Fruit fly (Drosophila melanogaster): ENCODE data around the gene tHMG2.

Gene tHMG2

DNA sequence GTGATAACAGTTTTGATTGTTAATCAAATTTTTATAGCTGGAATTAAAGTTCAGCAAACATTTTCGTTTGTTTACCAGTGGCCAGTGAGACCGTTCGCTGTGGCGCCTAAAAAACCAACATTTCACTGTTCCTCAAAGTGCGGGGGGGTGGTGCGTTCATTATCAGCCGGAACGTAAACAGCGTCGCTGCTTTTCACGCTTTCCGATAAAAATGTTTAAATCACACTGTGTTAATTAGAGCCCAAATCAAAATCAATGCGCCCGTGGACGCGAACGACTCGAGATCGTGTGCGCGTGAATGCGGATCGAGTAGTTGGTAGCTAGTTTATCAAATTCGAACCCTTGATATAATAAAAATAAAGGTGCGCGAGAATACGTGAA, 44.9 kb upstream of the tHMG2 start, which contains the start of gene CG34376 (continued):
- no peak for TF ChIP-seq Atf3 (GFP tag; optimal IDR thresholded peaks at IDR 0.05)
- TF ChIP-seq CG9437 (GFP tag; optimal IDR thresholded peaks at IDR 0.05) = peak; percentile 76
- peak; percentile 9 for TF ChIP-seq CG12942 (GFP tag; optimal IDR thresholded peaks at IDR 0.05)
- no peak for TF ChIP-seq Tbp (GFP tag; optimal IDR thresholded peaks at IDR 0.05)
- no peak for TF ChIP-seq Gsc (GFP tag; IDR thresholded peaks at IDR 0.05)
- TF ChIP-seq scrt (GFP tag; optimal IDR thresholded peaks at IDR 0.05) = peak; percentile 18
- TF ChIP-seq Hmr (GFP tag; optimal IDR thresholded peaks at IDR 0.05) = peak; percentile 44
- TF ChIP-seq zf30C (GFP tag; optimal IDR thresholded peaks at IDR 0.05) = no peak
- peak in 1 of 2 experiments; percentile 57 for TF ChIP-seq Pdp1 (GFP tag; optimal IDR thresholded peaks at IDR 0.05)
- no peak for TF ChIP-seq dan (GFP tag; IDR thresholded peaks at IDR 0.05)
- TF ChIP-seq MESR4 (GFP tag; optimal IDR thresholded peaks at IDR 0.05) = peak; percentile 52
- TF ChIP-seq CG10209 (GFP tag; optimal IDR thresholded peaks at IDR 0.05) = no peak
- no peak for TF ChIP-seq H15 (GFP tag; IDR thresholded peaks at IDR 0.05)
- no peak for TF ChIP-seq nerfin-2 (GFP tag; IDR thresholded peaks at IDR 0.05; ENCODE audit: partially characterized antibody)
- TF ChIP-seq CG12104 (GFP tag; optimal IDR thresholded peaks at IDR 0.05) = peak; percentile 2
- no peak for TF ChIP-seq CG4424 (GFP tag; optimal IDR thresholded peaks at IDR 0.05)
- peak; percentile 1 for TF ChIP-seq HLHmδ (GFP tag; optimal IDR thresholded peaks at IDR 0.05)
- TF ChIP-seq Mad (GFP tag; optimal IDR thresholded peaks at IDR 0.05) = peak; percentile 9
- TF ChIP-seq CG4617 (GFP tag; optimal IDR thresholded peaks at IDR 0.05; ENCODE audit: borderline replicate concordance) = peak; percentile 4
- peak; percentile 0 for TF ChIP-seq CG10147 (GFP tag; optimal IDR thresholded peaks at IDR 0.05)
- peak; percentile 88 for TF ChIP-seq abd-A (tag; optimal IDR thresholded peaks at IDR 0.05)
- peak; percentile 55 for TF ChIP-seq Sry-β (GFP tag; optimal IDR thresholded peaks at IDR 0.05)
- peak; percentile 7; the same call in 1 of the 2 replicates for TF ChIP-seq CG11247 (GFP tag; IDR thresholded peaks at IDR 0.05)
- no peak for TF ChIP-seq CG11723 (GFP tag; optimal IDR thresholded peaks at IDR 0.05)
- TF ChIP-seq onecut (GFP tag; IDR thresholded peaks at IDR 0.05) = peak; percentile 50
- peak; percentile 12 for TF ChIP-seq Antp (GFP tag; optimal IDR thresholded peaks at IDR 0.05)
- TF ChIP-seq ac (GFP tag; optimal IDR thresholded peaks at IDR 0.05) = no peak
- TF ChIP-seq CG3163 (GFP tag; optimal IDR thresholded peaks at IDR 0.05) = no peak
- TF ChIP-seq CG2202 (tag; optimal IDR thresholded peaks at IDR 0.05) = no peak
- TF ChIP-seq HLH4C (GFP tag; IDR thresholded peaks at IDR 0.05; ENCODE audit: partially characterized antibody) = peak; percentile 39; the same call in 2 of the 3 replicates
- no peak for TF ChIP-seq dmrt11E (tag; optimal IDR thresholded peaks at IDR 0.05)
- TF ChIP-seq CG17328 (GFP tag; IDR thresholded peaks at IDR 0.05) = peak; percentile 47; the same call in 1 of the 2 replicates
- peak; percentile 99 for TF ChIP-seq CG34376 (GFP tag; optimal IDR thresholded peaks at IDR 0.05)
- TF ChIP-seq wek (GFP tag; optimal IDR thresholded peaks at IDR 0.05) = no peak
- TF ChIP-seq HmgZ (tag; optimal IDR thresholded peaks at IDR 0.05) = peak; percentile 39
- TF ChIP-seq crp (GFP tag; optimal IDR thresholded peaks at IDR 0.05) = peak in 1 of 2 experiments; percentile 66
- peak; percentile 36 for TF ChIP-seq CG33213 (GFP tag; optimal IDR thresholded peaks at IDR 0.05)
- TF ChIP-seq CG15073 (GFP tag; optimal IDR thresholded peaks at IDR 0.05) = no peak
- TF ChIP-seq knrl (GFP tag; IDR thresholded peaks at IDR 0.05; ENCODE audit: partially characterized antibody) = no peak; the same call in 2 of the 3 replicates
- TF ChIP-seq Neu2 (GFP tag; optimal IDR thresholded peaks at IDR 0.05; ENCODE audit: borderline replicate concordance) = no peak
- TF ChIP-seq gsb-n (tag; optimal IDR thresholded peaks at IDR 0.05) = peak; percentile 72
- peak; percentile 48 for TF ChIP-seq Ada2b (GFP tag; IDR thresholded peaks at IDR 0.05)
- TF ChIP-seq sisA (GFP tag; IDR thresholded peaks at IDR 0.05) = no peak; the same call in 1 of the 2 replicates
- TF ChIP-seq kni (GFP tag; optimal IDR thresholded peaks at IDR 0.05) = peak; percentile 46
- TF ChIP-seq stwl (tag; optimal IDR thresholded peaks at IDR 0.05) = peak; percentile 64
- TF ChIP-seq da (GFP tag; optimal IDR thresholded peaks at IDR 0.05) = no peak
- TF ChIP-seq her (GFP tag; optimal IDR thresholded peaks at IDR 0.05) = peak; percentile 21
- TF ChIP-seq CG4282 (GFP tag; optimal IDR thresholded peaks at IDR 0.05) = no peak
- no peak for TF ChIP-seq ftz-f1 (GFP tag; optimal IDR thresholded peaks at IDR 0.05)
- TF ChIP-seq HmgD (GFP tag; optimal IDR thresholded peaks at IDR 0.05) = no peak
